Worm (Caenorhabditis elegans): ENCODE results near the gene C47E8.11.

C47E8.11 gene

DNA sequence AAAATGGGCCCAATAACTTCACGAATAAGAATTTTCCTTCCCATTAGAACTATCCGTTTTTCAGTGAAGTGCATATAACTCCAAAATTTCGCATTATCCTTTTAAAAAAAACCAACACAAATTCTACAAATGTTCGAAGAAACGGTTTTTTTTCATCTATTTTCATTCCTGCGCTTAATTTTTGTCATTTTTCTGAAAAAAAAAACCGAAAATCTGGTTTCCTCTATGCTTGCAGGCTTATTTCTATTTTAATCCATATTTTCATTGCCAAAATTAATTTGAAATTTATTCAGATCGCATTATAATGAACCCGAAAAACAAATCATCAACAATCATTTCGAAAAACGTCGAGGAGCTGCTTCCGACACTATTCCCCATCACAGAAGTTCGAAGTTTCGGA lies 10.2 kb downstream of the C47E8.11 start, which contains the start of gene set-5:
TSS of gene set-5 (plus strand) at position 301 of the 400 bp plus-strand sequence.
- TF ChIP-seq unc-62 (GFP tag; optimal IDR thresholded peaks at IDR 0.05): no peak
- TF ChIP-seq nhr-21 (tag; optimal IDR thresholded peaks at IDR 0.05): no peak
- no peak for TF ChIP-seq unc-39 (tag; optimal IDR thresholded peaks at IDR 0.05)
- TF ChIP-seq nhr-11 (tag; optimal IDR thresholded peaks at IDR 0.05): no peak
- no peak for TF ChIP-seq ztf-11 (tag; optimal IDR thresholded peaks at IDR 0.05)
- no peak for TF ChIP-seq zag-1 (tag; optimal IDR thresholded peaks at IDR 0.05)
- TF ChIP-seq ceh-82 (tag; optimal IDR thresholded peaks at IDR 0.05): no peak
- no peak for TF ChIP-seq nhr-6 (tag; optimal IDR thresholded peaks at IDR 0.05)

ce11 chrV:14707958-14708357 lies 19.5 kb downstream of the C47E8.11 start, which contains the start of gene R08A2.9:
R08A2.9 (plus strand) TSS chrV:14708258.
- TF ChIP-seq Y55F3AM.14 (GFP tag; optimal IDR thresholded peaks at IDR 0.05) (no peak), lin-11 (tag; optimal IDR thresholded peaks at IDR 0.05) (no peak), unc-62 (GFP tag; optimal IDR thresholded peaks at IDR 0.05) (no peak)

ce11 chrV:14711077-14711476 lies 22.7 kb downstream of the C47E8.11 start, which contains the start of gene ssp-33:
ssp-33 (plus strand) TSS chrV:14711377.
- TF ChIP-seq gmeb-1 (tag; optimal IDR thresholded peaks at IDR 0.05): no peak
- TF ChIP-seq peb-1 (tag; optimal IDR thresholded peaks at IDR 0.05): no peak
- TF ChIP-seq nhr-23 (tag; optimal IDR thresholded peaks at IDR 0.05): no peak
- TF ChIP-seq C34F6.9 (tag; optimal IDR thresholded peaks at IDR 0.05): no peak
- no peak for TF ChIP-seq nhr-6 (tag; optimal IDR thresholded peaks at IDR 0.05)
- TF ChIP-seq ceh-16 (tag; optimal IDR thresholded peaks at IDR 0.05): no peak
- no peak for TF ChIP-seq aly-2 (tag; optimal IDR thresholded peaks at IDR 0.05)

ce11 chrV:14712316-14712715 lies 23.9 kb downstream of the C47E8.11 start, which contains the start of gene R08A2.5:
R08A2.5 (plus strand) TSS chrV:14712616.
- TF ChIP-seq snpc-4 (tag; optimal IDR thresholded peaks at IDR 0.05): no peak

DNA sequence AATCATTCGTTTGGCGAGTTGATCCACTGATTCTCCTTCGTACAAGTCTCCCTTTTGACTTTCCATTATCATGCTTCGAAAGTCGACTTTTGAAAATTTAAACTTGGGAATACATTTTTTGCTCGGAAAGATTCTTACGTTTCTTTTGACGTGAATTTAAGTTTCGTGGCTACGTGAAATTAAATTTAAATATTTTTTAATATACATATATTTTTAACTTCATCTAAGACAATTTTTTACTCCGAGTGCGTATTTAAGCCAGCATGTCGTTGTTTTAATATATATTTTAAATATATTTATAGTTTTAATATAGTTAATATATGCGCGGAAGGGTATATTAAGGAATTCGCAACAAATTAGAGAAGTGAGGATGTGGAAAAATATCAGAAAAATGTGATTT lies 27.2 kb downstream of the C47E8.11 start, which contains the start of gene R08A2.2:
TSS of gene R08A2.2 (minus strand) at position 101 of the 400 bp plus-strand sequence.
- TF ChIP-seq fos-1 (tag; optimal IDR thresholded peaks at IDR 0.05): no peak
- no peak for TF ChIP-seq unc-55 (GFP tag; optimal IDR thresholded peaks at IDR 0.05)
- TF ChIP-seq sem-4 (tag; optimal IDR thresholded peaks at IDR 0.05): no peak
- TF ChIP-seq ztf-1 (GFP tag; conservative IDR thresholded peaks at IDR 0.05): no peak
- no peak for TF ChIP-seq nhr-11 (tag; optimal IDR thresholded peaks at IDR 0.05)
- TF ChIP-seq nhr-10 (tag; optimal IDR thresholded peaks at IDR 0.05): no peak
- no peak for TF ChIP-seq snpc-4 (tag; optimal IDR thresholded peaks at IDR 0.05)
- no peak for TF ChIP-seq egl-27 (tag; optimal IDR thresholded peaks at IDR 0.05)

DNA sequence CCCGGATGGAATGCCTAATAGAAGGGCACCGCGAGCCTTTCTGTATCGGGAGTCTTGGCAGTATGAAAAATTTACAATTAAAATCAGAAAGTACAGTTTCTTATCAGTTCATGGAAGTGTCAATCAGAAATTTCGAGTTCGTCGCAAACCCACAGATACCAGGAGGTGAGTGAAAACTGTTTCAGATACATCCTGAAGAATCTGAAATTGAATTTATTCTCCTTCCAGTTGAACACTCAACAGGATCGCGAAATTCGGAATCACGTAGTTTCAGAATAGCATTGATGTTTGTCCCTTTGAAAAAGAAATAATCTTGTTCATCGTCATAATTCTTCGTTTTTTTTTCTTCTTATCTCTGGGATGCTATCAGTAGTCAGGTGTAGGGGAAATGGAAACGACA lies 27.7 kb downstream of the C47E8.11 start, which contains the start of gene fbxa-147:
TSS of gene fbxa-147 (plus strand) at position 386 of the 400 bp plus-strand sequence.
- TF ChIP-seq ZK546.5 (tag; optimal IDR thresholded peaks at IDR 0.05): no peak
- TF ChIP-seq gmeb-1 (tag; optimal IDR thresholded peaks at IDR 0.05): no peak
- no peak for TF ChIP-seq nhr-6 (tag; optimal IDR thresholded peaks at IDR 0.05)
- TF ChIP-seq egl-27 (tag; optimal IDR thresholded peaks at IDR 0.05): no peak
- no peak for TF ChIP-seq peb-1 (tag; optimal IDR thresholded peaks at IDR 0.05)
- no peak for TF ChIP-seq aly-2 (tag; optimal IDR thresholded peaks at IDR 0.05)

- TF ChIP-seq mdl-1 (tag; optimal IDR thresholded peaks at IDR 0.05): no peak
These were observed 31.1 kb downstream of the C47E8.11 start, which contains the start of gene R08A2.1 for ce11 chrV:14719491-14719890. R08A2.1 (minus strand) TSS chrV:14719591.

ce11 chrV:14723020-14723419 lies 34.6 kb downstream of the C47E8.11 start, which contains the start of gene R08A2.7:
R08A2.7 (plus strand) TSS chrV:14723320.
- no peak for TF ChIP-seq fos-1 (tag; optimal IDR thresholded peaks at IDR 0.05)
- TF ChIP-seq lsy-2 (tag; optimal IDR thresholded peaks at IDR 0.05): no peak
- TF ChIP-seq crh-2 (tag; optimal IDR thresholded peaks at IDR 0.05): no peak
- no peak for TF ChIP-seq peb-1 (tag; optimal IDR thresholded peaks at IDR 0.05)
